Worm (Caenorhabditis elegans): ENCODE data around the gene W04D12.1.

The W04D12.1 gene

ce11 chrIII:5871760-5872159, 35.0 kb downstream of the W04D12.1 start, which contains the start of the genes F01F1.11 and F01F1.3:
Gene F01F1.11 (minus strand): TSS chrIII:5871877.
Gene F01F1.3 (plus strand): TSS chrIII:5871938.
- TF ChIP-seq C34F6.9 (tag; optimal IDR thresholded peaks at IDR 0.05) (peak; percentile 60), gmeb-1 (tag; optimal IDR thresholded peaks at IDR 0.05) (peak; percentile 95), lin-11 (tag; optimal IDR thresholded peaks at IDR 0.05) (peak; percentile 52), nhr-6 (tag; optimal IDR thresholded peaks at IDR 0.05) (peak; percentile 52), egl-27 (tag; optimal IDR thresholded peaks at IDR 0.05) (peak; percentile 68), sma-3 (GFP tag; optimal IDR thresholded peaks at IDR 0.05) (peak; percentile 88), lsy-2 (tag; optimal IDR thresholded peaks at IDR 0.05) (peak; percentile 48 to 90), nhr-25 (tag; optimal IDR thresholded peaks at IDR 0.05) (peak; percentile 77), nhr-21 (tag; optimal IDR thresholded peaks at IDR 0.05) (peak; percentile 76), sma-9 (GFP tag; optimal IDR thresholded peaks at IDR 0.05) (peak; percentile 88), sma-9 (tag; optimal IDR thresholded peaks at IDR 0.05) (no peak), blmp-1 (tag; optimal IDR thresholded peaks at IDR 0.05; ENCODE audit: insufficient read depth) (peak; percentile 25), dmd-4 (tag; optimal IDR thresholded peaks at IDR 0.05) (no peak), fos-1 (tag; optimal IDR thresholded peaks at IDR 0.05) (peak; percentile 33), lin-13 (GFP tag; optimal IDR thresholded peaks at IDR 0.05) (peak; percentile 69), crh-2 (tag; optimal IDR thresholded peaks at IDR 0.05) (peak; percentile 82), unc-55 (GFP tag; optimal IDR thresholded peaks at IDR 0.05) (peak; percentile 84), F13H6.1 (tag; optimal IDR thresholded peaks at IDR 0.05) (peak; percentile 79), mdl-1 (tag; optimal IDR thresholded peaks at IDR 0.05) (no peak), elt-3 (tag; optimal IDR thresholded peaks at IDR 0.05) (no peak), sem-4 (tag; optimal IDR thresholded peaks at IDR 0.05) (peak; percentile 8), nhr-129 (tag; optimal IDR thresholded peaks at IDR 0.05) (peak; percentile 40), ztf-4 (tag; optimal IDR thresholded peaks at IDR 0.05) (peak; percentile 5), R02D3.7 (tag; optimal IDR thresholded peaks at IDR 0.05) (no peak), nhr-77 (tag; optimal IDR thresholded peaks at IDR 0.05) (peak; percentile 11), ceh-82 (tag; optimal IDR thresholded peaks at IDR 0.05) (no peak), snpc-4 (tag; optimal IDR thresholded peaks at IDR 0.05) (peak; percentile 30), mbf-1 (tag; optimal IDR thresholded peaks at IDR 0.05) (no peak)

ce11 chrIII:5872288-5872687, 35.6 kb downstream of the W04D12.1 start:
- TF ChIP-seq ama-1 (optimal IDR thresholded peaks at IDR 0.05) (no peak), mbf-1 (tag; optimal IDR thresholded peaks at IDR 0.05) (no peak), nhr-129 (tag; optimal IDR thresholded peaks at IDR 0.05) (peak; percentile 67), unc-62 (GFP tag; optimal IDR thresholded peaks at IDR 0.05) (no peak)

- TF ChIP-seq nhr-23 (tag; optimal IDR thresholded peaks at IDR 0.05), result no peak
- TF ChIP-seq elt-1 (tag; optimal IDR thresholded peaks at IDR 0.05), result no peak
- no peak for TF ChIP-seq ZK546.5 (tag; optimal IDR thresholded peaks at IDR 0.05)
- no peak for TF ChIP-seq F13H6.1 (tag; optimal IDR thresholded peaks at IDR 0.05)
- TF ChIP-seq sma-3 (GFP tag; optimal IDR thresholded peaks at IDR 0.05), result peak; percentile 79
- TF ChIP-seq nhr-6 (tag; optimal IDR thresholded peaks at IDR 0.05), result peak; percentile 31
- TF ChIP-seq nhr-10 (tag; optimal IDR thresholded peaks at IDR 0.05), result no peak
- TF ChIP-seq fos-1 (tag; optimal IDR thresholded peaks at IDR 0.05), result peak; percentile 42
- TF ChIP-seq nhr-21 (tag; optimal IDR thresholded peaks at IDR 0.05), result peak; percentile 96
- TF ChIP-seq sma-9 (GFP tag; optimal IDR thresholded peaks at IDR 0.05), result peak; percentile 74
- TF ChIP-seq sma-9 (tag; optimal IDR thresholded peaks at IDR 0.05), result no peak
- no peak for TF ChIP-seq mab-5 (tag; optimal IDR thresholded peaks at IDR 0.05)
- TF ChIP-seq gmeb-1 (tag; optimal IDR thresholded peaks at IDR 0.05), result peak; percentile 68
- no peak for TF ChIP-seq aly-2 (tag; optimal IDR thresholded peaks at IDR 0.05)
- TF ChIP-seq mbf-1 (tag; optimal IDR thresholded peaks at IDR 0.05), result no peak
- no peak for TF ChIP-seq nhr-12 (tag; optimal IDR thresholded peaks at IDR 0.05)
- peak in 1 of 2 experiments; percentile 42 for TF ChIP-seq mdl-1 (tag; optimal IDR thresholded peaks at IDR 0.05)
- TF ChIP-seq ceh-82 (tag; optimal IDR thresholded peaks at IDR 0.05), result no peak
- TF ChIP-seq nhr-237 (tag; optimal IDR thresholded peaks at IDR 0.05), result no peak
- TF ChIP-seq dmd-4 (tag; optimal IDR thresholded peaks at IDR 0.05), result no peak
- peak; percentile 34 for TF ChIP-seq skn-1 (tag; optimal IDR thresholded peaks at IDR 0.05)
- no peak for TF ChIP-seq ztf-1 (GFP tag; conservative IDR thresholded peaks at IDR 0.05)
- TF ChIP-seq lin-13 (GFP tag; optimal IDR thresholded peaks at IDR 0.05), result peak; percentile 15
- TF ChIP-seq ceh-16 (tag; optimal IDR thresholded peaks at IDR 0.05), result no peak
- no peak for TF ChIP-seq ztf-11 (tag; optimal IDR thresholded peaks at IDR 0.05)
- peak; percentile 57 for TF ChIP-seq ztf-4 (tag; optimal IDR thresholded peaks at IDR 0.05)
- TF ChIP-seq nhr-129 (tag; optimal IDR thresholded peaks at IDR 0.05), result peak; percentile 77
- no peak for TF ChIP-seq C34F6.9 (tag; optimal IDR thresholded peaks at IDR 0.05)
- TF ChIP-seq crh-2 (tag; optimal IDR thresholded peaks at IDR 0.05), result peak; percentile 71
- peak; percentile 34 for TF ChIP-seq unc-62 (GFP tag; optimal IDR thresholded peaks at IDR 0.05)
- TF ChIP-seq Y55F3AM.14 (GFP tag; optimal IDR thresholded peaks at IDR 0.05), result no peak
- peak; percentile 65 for TF ChIP-seq blmp-1 (tag; optimal IDR thresholded peaks at IDR 0.05; ENCODE audit: insufficient read depth)
- no peak for TF ChIP-seq R02D3.7 (tag; optimal IDR thresholded peaks at IDR 0.05)
- TF ChIP-seq nhr-77 (tag; optimal IDR thresholded peaks at IDR 0.05), result no peak
- TF ChIP-seq nhr-25 (tag; optimal IDR thresholded peaks at IDR 0.05), result peak; percentile 56
- no peak for TF ChIP-seq elt-3 (tag; optimal IDR thresholded peaks at IDR 0.05)
- TF ChIP-seq peb-1 (tag; optimal IDR thresholded peaks at IDR 0.05), result no peak
- no peak for TF ChIP-seq sem-4 (tag; optimal IDR thresholded peaks at IDR 0.05)
- TF ChIP-seq snpc-4 (tag; optimal IDR thresholded peaks at IDR 0.05), result no peak
- TF ChIP-seq lsy-2 (tag; optimal IDR thresholded peaks at IDR 0.05), result peak in 1 of 2 experiments; percentile 56
- no peak for TF ChIP-seq lin-39 (tag; optimal IDR thresholded peaks at IDR 0.05)
- TF ChIP-seq lin-11 (tag; optimal IDR thresholded peaks at IDR 0.05), result no peak
- TF ChIP-seq egl-27 (tag; optimal IDR thresholded peaks at IDR 0.05), result no peak
- no peak for TF ChIP-seq alr-1 (tag; optimal IDR thresholded peaks at IDR 0.05)
Measured at ce11 chrIII:5874263-5874662, 37.5 kb downstream of the W04D12.1 start.
